Fruit fly (Drosophila melanogaster) S2 (cell line): ENCODE measurements around the gene CG10208.

Source experiments
- CG8478 ChIP-seq: fragments of >200 bp; optimal IDR thresholded peaks from 2 replicates; lab custom pipeline; 2018
- CTCF ChIP-seq, 2 experiments: fragments of >200 bp; optimal IDR thresholded peaks; 2 replicates each; lab custom pipeline; 2018

DNA sequence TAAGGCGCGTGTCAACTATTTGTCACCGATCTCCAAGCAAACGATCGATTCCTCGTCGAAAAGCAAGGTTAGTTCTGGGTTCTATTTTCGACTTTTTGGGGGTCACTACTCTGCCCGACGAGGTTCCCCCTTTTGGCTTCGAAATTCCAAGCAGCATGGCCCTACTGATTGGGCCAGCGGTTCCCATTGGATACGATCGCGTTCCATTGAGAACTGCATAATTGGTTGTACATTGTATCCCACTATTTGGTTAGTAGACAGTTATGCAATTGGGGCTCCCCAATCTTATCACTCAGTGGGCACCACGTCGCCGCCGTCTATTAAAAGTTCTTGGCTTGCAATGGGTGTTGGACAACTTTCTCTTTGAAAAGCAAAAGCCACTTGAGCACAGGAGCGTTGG is 40.2 kb downstream of the CG10208 start:
- TF ChIP-seq CG8478 (no peak), CTCF (optimal IDR thresholded peaks at IDR 0.05; lab: Kevin White, UChicago) (no peak)
